Fruit fly (Drosophila melanogaster) whole organism, adult: ENCODE results near the gene CG6276.
A peak's percentile ranks its signal among the peaks of the same experiment; 100 is the strongest.

ENCODE experiments used
- CG11617 ChIP-seq: fragments of 200-800 bp; sonication (Bioruptor generic); optimal IDR thresholded peaks from 2 replicates; lab custom pipeline; 2017; ENCODE audit warnings: mild to moderate bottlenecking, missing biosample characterization, missing genetic modification reagents, missing genetic modification characterization
- CG12768 ChIP-seq: fragments of 200-800 bp; sonication (Bioruptor generic); optimal IDR thresholded peaks from 2 replicates; lab custom pipeline; 2017; ENCODE audit warnings: missing biosample characterization, missing genetic modification characterization, mild to moderate bottlenecking, moderate library complexity, missing genetic modification reagents
- CG14711 ChIP-seq: fragments of 200-800 bp; sonication (Bioruptor generic); optimal IDR thresholded peaks from 2 replicates; lab custom pipeline; 2018; ENCODE audit warnings: missing biosample characterization, mild to moderate bottlenecking, missing genetic modification characterization, moderate library complexity
- CG1620 ChIP-seq: fragments of 200-800 bp; sonication (Bioruptor generic); optimal IDR thresholded peaks from 2 replicates; lab custom pipeline; 2016; ENCODE audit warnings: missing biosample characterization, missing genetic modification characterization
- CG33017 ChIP-seq: fragments of 200-800 bp; sonication (Bioruptor generic); optimal IDR thresholded peaks from 2 replicates; lab custom pipeline; 2018; ENCODE audit warnings: missing biosample characterization, mild to moderate bottlenecking, missing genetic modification characterization, moderate library complexity
- CG5204 ChIP-seq: fragments of 200-800 bp; sonication (Bioruptor generic); optimal IDR thresholded peaks from 2 replicates; lab custom pipeline; 2016; ENCODE audit warnings: missing biosample characterization, missing genetic modification characterization
- CG7045 ChIP-seq: fragments of 200-800 bp; sonication (Bioruptor generic); optimal IDR thresholded peaks from 2 replicates; lab custom pipeline; 2017; ENCODE audit warnings: missing biosample characterization, mild to moderate bottlenecking, missing genetic modification characterization
- CG7101 ChIP-seq: fragments of 200-800 bp; sonication (Bioruptor generic); optimal IDR thresholded peaks from 2 replicates; lab custom pipeline; 2018; ENCODE audit warnings: missing biosample characterization, mild to moderate bottlenecking, missing genetic modification characterization, moderate library complexity
- Clk ChIP-seq: fragments of 200-800 bp; sonication (Bioruptor generic); optimal IDR thresholded peaks from 2 replicates; lab custom pipeline; 2017; ENCODE audit warnings: missing biosample characterization, missing genetic modification characterization
- Crg-1 ChIP-seq: fragments of 200-800 bp; sonication (Bioruptor generic); optimal IDR thresholded peaks from 2 replicates; lab custom pipeline; 2016; ENCODE audit warnings: missing biosample characterization, missing genetic modification characterization
- Hr96 ChIP-seq: fragments of 200-800 bp; sonication (Bioruptor generic); optimal IDR thresholded peaks from 2 replicates; lab custom pipeline; 2016; ENCODE audit warnings: missing biosample characterization, missing genetic modification characterization
- Mnt ChIP-seq: fragments of 200-800 bp; sonication (Bioruptor generic); optimal IDR thresholded peaks from 2 replicates; lab custom pipeline; 2016; ENCODE audit warnings: missing biosample characterization, mild to moderate bottlenecking, missing genetic modification characterization
- bab1 ChIP-seq: fragments of 200-800 bp; sonication (Bioruptor generic); optimal IDR thresholded peaks from 3 replicates; lab custom pipeline; 2019; ENCODE audit warnings: missing biosample characterization, mild to moderate bottlenecking, missing genetic modification characterization, moderate library complexity
- cic ChIP-seq: fragments of 200-800 bp; sonication (Bioruptor generic); optimal IDR thresholded peaks from 2 replicates; lab custom pipeline; 2017; ENCODE audit warnings: missing biosample characterization, mild to moderate bottlenecking, missing genetic modification characterization, moderate library complexity
- cnc ChIP-seq, 2 experiments: fragments of >200 bp; optimal IDR thresholded peaks; 2 replicates each; lab custom pipeline; 2017
- kay ChIP-seq: fragments of 200-800 bp; sonication (Bioruptor generic); peaks from one replicate; lab custom pipeline; 2016; ENCODE audit warnings: missing biosample characterization, missing genetic modification characterization, borderline replicate concordance
- ovo ChIP-seq: fragments of 200-800 bp; sonication (Bioruptor generic); optimal IDR thresholded peaks from 2 replicates; lab custom pipeline; 2016; ENCODE audit warnings: missing biosample characterization, missing genetic modification characterization
- pad ChIP-seq: fragments of 200-800 bp; sonication (Bioruptor generic); optimal IDR thresholded peaks from 3 replicates; lab custom pipeline; 2017; ENCODE audit warnings: missing biosample characterization, missing genetic modification characterization, mild to moderate bottlenecking, moderate library complexity, missing genetic modification reagents
- tj ChIP-seq: fragments of 200-800 bp; sonication (Bioruptor generic); optimal IDR thresholded peaks from 3 replicates; lab custom pipeline; 2017; ENCODE audit warnings: missing biosample characterization, mild to moderate bottlenecking, missing genetic modification characterization, moderate library complexity
- toe ChIP-seq: fragments of 200-800 bp; sonication (Bioruptor generic); optimal IDR thresholded peaks from 2 replicates; lab custom pipeline; 2016; ENCODE audit warnings: missing biosample characterization, missing genetic modification characterization

CG6276 gene

DNA sequence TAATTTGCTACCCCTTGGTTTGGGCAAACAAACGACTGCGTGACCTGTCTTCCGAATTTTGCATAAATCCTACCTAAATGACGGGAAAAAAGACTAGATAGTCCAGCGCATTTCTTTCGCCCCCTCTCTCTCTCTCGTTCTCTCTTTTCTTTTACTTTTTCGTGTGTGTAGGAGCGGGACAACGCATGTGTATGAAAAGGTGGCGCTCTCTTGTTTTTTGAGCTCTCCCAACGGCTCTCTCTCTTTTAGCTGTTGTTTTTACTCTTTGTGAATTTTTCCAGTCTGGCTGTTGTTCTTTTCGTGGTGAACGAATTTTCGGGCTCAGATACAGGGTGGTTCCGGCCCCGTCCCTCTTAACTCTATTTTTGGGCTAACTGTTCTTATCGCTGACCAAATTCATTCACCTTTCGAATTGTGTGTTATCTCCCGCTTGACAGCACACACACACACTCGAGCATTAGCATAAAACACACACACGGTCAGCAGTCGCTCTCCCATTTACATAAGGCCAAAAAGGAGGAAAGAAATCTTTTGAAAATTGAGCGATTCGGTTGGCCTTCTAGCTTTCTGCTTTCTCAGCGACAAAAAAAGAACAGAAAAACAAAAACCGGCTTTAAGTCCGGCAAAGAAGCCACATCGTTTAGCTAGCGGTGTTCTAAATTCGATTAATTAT lies 28.2 kb downstream of the CG6276 start:
- TF ChIP-seq CG11617 (GFP tag; lab: Kevin White, UChicago) (no peak), pad (GFP tag; lab: Kevin White, UChicago) (peak; percentile 15), CG5204 (no peak), ovo (GFP tag; lab: Kevin White, UChicago) (no peak), Crg-1 (GFP tag; lab: Kevin White, UChicago) (peak; percentile 15), toe (no peak), kay (GFP tag; lab: Kevin White, UChicago) (no peak), CG12768 (GFP tag; lab: Kevin White, UChicago) (no peak), CG7045 (GFP tag; lab: Kevin White, UChicago) (no peak), CG1620 (GFP tag; lab: Kevin White, UChicago) (no peak), tj (no peak), CG14711 (tag; lab: Kevin White, UChicago) (no peak), cic (no peak), CG33017 (tag; lab: Kevin White, UChicago) (no peak), Mnt (no peak), cnc (optimal IDR thresholded peaks at IDR 0.05; lab: Kevin White, UChicago) (no peak), CG7101 (tag; lab: Kevin White, UChicago) (no peak), bab1 (GFP tag; lab: Kevin White, UChicago) (peak; percentile 7), Hr96 (GFP tag; lab: Kevin White, UChicago) (no peak), Clk (no peak)

DNA sequence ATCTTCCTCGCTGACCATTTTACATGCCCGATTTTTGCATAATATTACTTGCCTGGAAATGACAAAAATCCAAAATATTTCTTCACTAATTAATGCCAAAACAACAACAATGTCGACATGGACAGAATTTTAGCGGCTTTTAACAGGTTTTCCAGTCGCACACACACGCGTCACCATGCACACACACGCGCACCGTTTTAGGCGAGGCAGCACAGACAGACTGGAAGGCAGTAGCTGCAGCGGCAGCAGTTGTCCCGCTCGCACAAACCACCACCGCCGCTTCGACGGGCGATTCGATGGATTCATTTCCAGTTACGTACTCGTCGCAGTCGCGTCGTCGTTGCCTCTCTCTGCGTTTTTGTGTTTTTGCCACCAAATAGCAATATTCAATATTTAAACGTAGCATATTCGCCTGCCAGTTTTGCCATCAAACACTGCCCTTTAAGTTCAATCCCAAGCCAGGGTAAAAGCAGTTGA lies 29.2 kb downstream of the CG6276 start, which contains the start of gene CG45218:
TSS of gene CG45218 (minus strand) at position 158 of the 477 bp plus-strand sequence.
- TF ChIP-seq Hr96 (GFP tag; lab: Kevin White, UChicago), result no peak
- peak; percentile 41 for TF ChIP-seq Mnt
- peak; percentile 53 for TF ChIP-seq cic
- no peak for TF ChIP-seq bab1 (GFP tag; lab: Kevin White, UChicago)
- no peak for TF ChIP-seq CG14711 (tag; lab: Kevin White, UChicago)
- TF ChIP-seq ovo (GFP tag; lab: Kevin White, UChicago), result peak; percentile 26
- TF ChIP-seq CG5204, result no peak
- no peak for TF ChIP-seq CG11617 (GFP tag; lab: Kevin White, UChicago)
- peak; percentile 85 for TF ChIP-seq pad (GFP tag; lab: Kevin White, UChicago)
- TF ChIP-seq CG12768 (GFP tag; lab: Kevin White, UChicago), result peak; percentile 20
- TF ChIP-seq CG7045 (GFP tag; lab: Kevin White, UChicago), result no peak
- peak; percentile 2 for TF ChIP-seq CG7101 (tag; lab: Kevin White, UChicago)
- peak; percentile 34 for TF ChIP-seq CG1620 (GFP tag; lab: Kevin White, UChicago)
- no peak for TF ChIP-seq cnc (optimal IDR thresholded peaks at IDR 0.05; lab: Kevin White, UChicago)
- peak; percentile 95 for TF ChIP-seq kay (GFP tag; lab: Kevin White, UChicago)
- TF ChIP-seq toe, result no peak
- TF ChIP-seq Crg-1 (GFP tag; lab: Kevin White, UChicago), result no peak
- peak; percentile 78 for TF ChIP-seq tj
- peak; percentile 15 for TF ChIP-seq CG33017 (tag; lab: Kevin White, UChicago)
- TF ChIP-seq Clk, result no peak

DNA sequence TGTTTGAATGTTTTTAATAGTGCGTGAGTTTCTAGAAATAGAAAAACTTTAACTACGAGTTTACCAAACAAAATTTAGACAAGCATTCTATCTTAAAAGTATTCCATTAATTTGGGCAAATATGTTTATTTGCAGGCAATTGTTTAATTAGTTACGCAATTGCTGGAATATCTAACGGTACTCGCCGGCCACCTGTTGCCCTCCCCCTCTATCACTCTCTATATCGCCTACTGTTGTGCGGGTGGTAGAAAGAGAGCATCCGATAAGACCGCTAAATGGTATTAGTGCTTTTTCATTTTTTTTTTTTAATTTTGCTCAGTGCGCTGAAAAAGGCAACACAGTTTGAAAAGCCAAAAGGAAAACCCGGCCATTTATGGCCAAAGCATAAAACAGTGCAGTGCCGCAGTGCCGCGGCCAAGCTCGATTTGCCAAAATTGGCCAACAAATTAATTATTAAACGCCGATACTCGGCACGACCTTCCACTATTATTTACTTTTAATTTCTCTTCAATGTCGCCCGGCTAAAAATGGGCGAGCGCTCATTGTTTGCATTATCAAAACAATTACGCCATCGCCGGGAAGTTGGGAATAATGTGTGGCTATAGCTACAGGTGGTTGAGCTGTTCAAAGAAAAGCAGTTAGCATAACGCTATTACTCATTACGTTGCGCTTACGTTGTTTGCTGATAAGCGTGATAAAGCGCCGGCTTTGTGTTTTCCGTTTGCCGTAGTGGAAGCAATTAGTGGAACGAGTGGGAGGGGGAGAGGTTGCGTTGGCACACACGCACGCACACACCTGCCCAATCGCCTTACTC lies 29.8 kb downstream of the CG6276 start:
- TF ChIP-seq CG7045 (GFP tag; lab: Kevin White, UChicago) (no peak), CG5204 (no peak), kay (GFP tag; lab: Kevin White, UChicago) (no peak), CG11617 (GFP tag; lab: Kevin White, UChicago) (no peak), ovo (GFP tag; lab: Kevin White, UChicago) (peak; percentile 98), pad (GFP tag; lab: Kevin White, UChicago) (peak; percentile 20), bab1 (GFP tag; lab: Kevin White, UChicago) (no peak)

DNA sequence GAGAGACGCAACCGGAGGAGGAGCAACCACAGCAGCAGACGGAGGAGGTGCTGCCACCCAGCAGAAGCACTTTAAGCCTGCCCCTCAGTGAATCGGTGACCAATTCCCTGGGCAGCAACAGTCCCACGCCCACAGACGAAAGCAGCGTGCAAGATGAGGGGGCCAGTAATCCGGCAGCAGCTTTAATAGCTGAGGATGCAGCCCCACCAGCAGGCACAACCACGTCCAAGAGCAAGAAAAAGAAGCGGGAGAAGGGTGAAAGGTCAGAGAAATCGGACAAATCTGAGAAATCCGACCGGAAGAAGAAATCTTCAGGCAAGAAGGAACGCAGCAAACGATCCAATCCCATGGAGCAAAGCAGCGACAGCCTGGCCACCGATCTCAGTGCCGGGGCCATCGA lies 31.1 kb downstream of the CG6276 start:
- TF ChIP-seq Mnt, result no peak
- TF ChIP-seq CG14711 (tag; lab: Kevin White, UChicago), result no peak
- TF ChIP-seq pad (GFP tag; lab: Kevin White, UChicago), result no peak
- no peak for TF ChIP-seq Hr96 (GFP tag; lab: Kevin White, UChicago)
- no peak for TF ChIP-seq Crg-1 (GFP tag; lab: Kevin White, UChicago)
- no peak for TF ChIP-seq bab1 (GFP tag; lab: Kevin White, UChicago)
- TF ChIP-seq ovo (GFP tag; lab: Kevin White, UChicago), result no peak
- TF ChIP-seq tj, result no peak
- TF ChIP-seq CG7045 (GFP tag; lab: Kevin White, UChicago), result no peak
- TF ChIP-seq CG7101 (tag; lab: Kevin White, UChicago), result no peak
- no peak for TF ChIP-seq CG5204
- no peak for TF ChIP-seq CG11617 (GFP tag; lab: Kevin White, UChicago)
- no peak for TF ChIP-seq CG12768 (GFP tag; lab: Kevin White, UChicago)
- TF ChIP-seq toe, result no peak
- no peak for TF ChIP-seq CG1620 (GFP tag; lab: Kevin White, UChicago)
- TF ChIP-seq Clk, result no peak
- TF ChIP-seq cnc (optimal IDR thresholded peaks at IDR 0.05; lab: Kevin White, UChicago), result no peak
- TF ChIP-seq kay (GFP tag; lab: Kevin White, UChicago), result no peak
- no peak for TF ChIP-seq CG33017 (tag; lab: Kevin White, UChicago)
- no peak for TF ChIP-seq cic

DNA sequence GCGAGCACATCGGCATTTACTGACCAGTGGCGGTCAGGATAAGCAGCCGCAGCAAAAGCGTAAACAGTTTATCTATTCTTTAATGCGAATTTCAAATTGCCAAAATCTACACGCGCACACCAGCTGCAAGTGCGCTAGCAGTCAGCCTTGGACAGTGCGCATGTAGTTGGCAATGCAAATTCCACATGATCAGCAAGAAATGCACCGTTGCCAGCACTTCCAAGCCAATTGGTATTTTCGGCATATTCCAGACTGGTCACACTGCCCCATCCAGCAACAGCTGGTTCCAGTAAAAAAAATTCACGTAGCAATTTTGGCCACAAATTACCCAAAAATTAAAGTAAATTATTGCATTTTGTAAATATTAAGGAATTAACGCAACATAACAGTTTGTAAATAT lies 32.1 kb downstream of the CG6276 start:
- TF ChIP-seq toe (no peak), CG1620 (GFP tag; lab: Kevin White, UChicago) (peak; percentile 30), pad (GFP tag; lab: Kevin White, UChicago) (peak; percentile 44), CG33017 (tag; lab: Kevin White, UChicago) (no peak), tj (peak; percentile 100), Mnt (peak; percentile 78), cnc (optimal IDR thresholded peaks at IDR 0.05; lab: Kevin White, UChicago) (peak in 1 of 2 experiments; percentile 32), ovo (GFP tag; lab: Kevin White, UChicago) (peak; percentile 63), CG14711 (tag; lab: Kevin White, UChicago) (peak; percentile 5), CG11617 (GFP tag; lab: Kevin White, UChicago) (no peak), Hr96 (GFP tag; lab: Kevin White, UChicago) (no peak), Crg-1 (GFP tag; lab: Kevin White, UChicago) (peak; percentile 33)
